Fruit fly (Drosophila melanogaster) whole organism, embryonic: ENCODE data around the gene Upf2.
A peak's percentile ranks its signal among the peaks of the same experiment; 100 is the strongest.

Experiments used
- Asciz ChIP-seq: fragments of 200-800 bp; sonication (Bioruptor generic); optimal IDR thresholded peaks from 2 replicates; lab custom pipeline; 2017; ENCODE audit warnings: missing biosample characterization, mild to moderate bottlenecking, missing genetic modification characterization, missing genetic modification reagents
- CG10543 ChIP-seq: fragments of 200-800 bp; sonication (Bioruptor generic); optimal IDR thresholded peaks from 3 replicates; lab custom pipeline; 2017; ENCODE audit warnings: missing biosample characterization, mild to moderate bottlenecking, missing genetic modification characterization, moderate library complexity
- CG10565 ChIP-seq: fragments of 200-800 bp; sonication (Bioruptor generic); optimal IDR thresholded peaks from 3 replicates; lab custom pipeline; 2016; ENCODE audit warnings: missing biosample characterization, mild to moderate bottlenecking, missing genetic modification characterization
- CG12219 ChIP-seq: fragments of 200-800 bp; sonication (Bioruptor generic); optimal IDR thresholded peaks from 3 replicates; lab custom pipeline; 2018; ENCODE audit warnings: missing biosample characterization, mild to moderate bottlenecking, missing genetic modification characterization
- CG14014 ChIP-seq: fragments of 200-800 bp; sonication (Bioruptor generic); IDR thresholded peaks from 2 replicates; pipeline ENCODE4 v1.3.6; 2022; ENCODE audit warnings: missing biosample characterization, missing genetic modification characterization
- CG15514 ChIP-seq: fragments of 200-800 bp; sonication (Bioruptor generic); optimal IDR thresholded peaks from 3 replicates; lab custom pipeline; 2017; ENCODE audit warnings: missing biosample characterization, missing genetic modification characterization, mild to moderate bottlenecking, moderate library complexity, missing genetic modification reagents
- CG15601 ChIP-seq: fragments of 200-800 bp; sonication (Bioruptor generic); optimal IDR thresholded peaks from 3 replicates; lab custom pipeline; 2019; ENCODE audit warnings: missing biosample characterization, mild to moderate bottlenecking, missing genetic modification characterization, moderate library complexity
- CG16779 ChIP-seq: fragments of 200-800 bp; sonication (Bioruptor generic); IDR thresholded peaks from 2 replicates; pipeline ENCODE4 v1.3.6; 2022; ENCODE audit warnings: missing biosample characterization, missing genetic modification characterization
- CG17361 ChIP-seq: fragments of 200-800 bp; sonication (Bioruptor generic); IDR thresholded peaks from 3 replicates; pipeline ENCODE4 v1.3.6; 2022; ENCODE audit warnings: missing biosample characterization, missing genetic modification characterization
- CG2116 ChIP-seq: fragments of 200-800 bp; sonication (Bioruptor generic); optimal IDR thresholded peaks from 3 replicates; lab custom pipeline; 2018; ENCODE audit warnings: missing biosample characterization, mild to moderate bottlenecking, missing genetic modification characterization
- CG2199 ChIP-seq: fragments of 200-800 bp; sonication (Bioruptor generic); IDR thresholded peaks from 3 replicates; pipeline ENCODE4 v1.3.6; 2022; ENCODE audit warnings: missing biosample characterization, missing genetic modification characterization
- CG30403 ChIP-seq: fragments of 200-800 bp; sonication (Bioruptor generic); optimal IDR thresholded peaks from 3 replicates; lab custom pipeline; 2016; ENCODE audit warnings: missing biosample characterization, missing genetic modification characterization
- CG3065 ChIP-seq: fragments of 200-800 bp; sonication (Bioruptor generic); optimal IDR thresholded peaks from 2 replicates; lab custom pipeline; 2016; ENCODE audit warnings: missing biosample characterization, missing genetic modification characterization
- CG3281 ChIP-seq: fragments of 200-800 bp; sonication (Bioruptor generic); optimal IDR thresholded peaks from 3 replicates; lab custom pipeline; 2017; ENCODE audit warnings: missing biosample characterization, mild to moderate bottlenecking, missing genetic modification characterization
- CG43689 ChIP-seq: fragments of 200-800 bp; sonication (Bioruptor generic); IDR thresholded peaks from 2 replicates; pipeline ENCODE4 v1.3.6; 2022; ENCODE audit warnings: missing biosample characterization, missing genetic modification characterization
- D19B ChIP-seq: fragments of 200-800 bp; sonication (Bioruptor generic); optimal IDR thresholded peaks from 2 replicates; lab custom pipeline; 2017; ENCODE audit warnings: missing biosample characterization, mild to moderate bottlenecking, missing genetic modification characterization
- Doc3 ChIP-seq: fragments of 200-800 bp; sonication (Bioruptor generic); IDR thresholded peaks from 3 replicates; pipeline ENCODE4 v1.3.6; 2022; ENCODE audit warnings: missing biosample characterization, missing genetic modification characterization; ENCODE audit not compliant: partially characterized antibody
- Dref ChIP-seq: fragments of 200-800 bp; sonication (Bioruptor generic); IDR thresholded peaks from 2 replicates; pipeline ENCODE4 v1.3.6; 2022; ENCODE audit warnings: missing biosample characterization, missing genetic modification characterization
- E2f2 ChIP-seq: fragments of 200-800 bp; sonication (Bioruptor generic); IDR thresholded peaks from 2 replicates; pipeline ENCODE4 v1.3.6; 2022; ENCODE audit warnings: missing biosample characterization, missing genetic modification characterization
- Ets97D ChIP-seq: fragments of 200-800 bp; sonication (Bioruptor generic); optimal IDR thresholded peaks from 3 replicates; lab custom pipeline; 2016; ENCODE audit warnings: missing biosample characterization, missing genetic modification characterization
- GATAe ChIP-seq: fragments of 200-800 bp; sonication (Bioruptor generic); conservative IDR thresholded peaks from 2 replicates; pipeline ENCODE4 v1.3.6; 2022; ENCODE audit warnings: missing biosample characterization, missing genetic modification characterization
- H15 ChIP-seq: fragments of 200-800 bp; sonication (Bioruptor generic); IDR thresholded peaks from 3 replicates; pipeline ENCODE4 v1.3.6; 2022; ENCODE audit warnings: missing biosample characterization, missing genetic modification characterization
- HLH54F ChIP-seq: fragments of 200-800 bp; sonication (Bioruptor generic); optimal IDR thresholded peaks from 3 replicates; lab custom pipeline; 2016; ENCODE audit warnings: missing biosample characterization, missing genetic modification characterization
- Hr78 ChIP-seq, 2 experiments: fragments of 200-800 bp in 1 of 2; fragments of >200 bp in 1 of 2; sonication (Bioruptor generic) in 1 of 2; optimal IDR thresholded peaks; 2 replicates each; lab custom pipeline; 2017 to 2019; ENCODE audit warnings: missing biosample characterization in 2 of 2, missing genetic modification characterization in 2 of 2, mild to moderate bottlenecking in 1 of 2, moderate library complexity in 1 of 2
- Med ChIP-seq: fragments of 200-800 bp; sonication (Bioruptor generic); peaks from one replicate; lab custom pipeline; 2016; ENCODE audit warnings: missing biosample characterization, missing genetic modification characterization, mild to moderate bottlenecking, inconsistent platforms, moderate library complexity
- Myb ChIP-seq: fragments of 200-800 bp; sonication (Bioruptor generic); optimal IDR thresholded peaks from 2 replicates; lab custom pipeline; 2016; ENCODE audit warnings: missing biosample characterization, missing genetic modification characterization
- Neu2 ChIP-seq: fragments of 200-800 bp; sonication (Bioruptor generic); optimal IDR thresholded peaks from 3 replicates; lab custom pipeline; 2016; ENCODE audit warnings: missing biosample characterization, missing genetic modification characterization, borderline replicate concordance
- Nf-YA ChIP-seq: fragments of 200-800 bp; sonication (Bioruptor generic); IDR thresholded peaks from 2 replicates; pipeline ENCODE4 v1.3.6; 2022; ENCODE audit warnings: missing biosample characterization, missing genetic modification characterization
- Sry-β ChIP-seq: fragments of 200-800 bp; sonication (Bioruptor generic); optimal IDR thresholded peaks from 2 replicates; lab custom pipeline; 2018; ENCODE audit warnings: missing biosample characterization, mild to moderate bottlenecking, missing genetic modification characterization, moderate library complexity
- aop ChIP-seq: fragments of 200-800 bp; sonication (Bioruptor generic); IDR thresholded peaks from 2 replicates; pipeline ENCODE4 v1.3.6; 2022; ENCODE audit warnings: missing biosample characterization, missing genetic modification characterization
- ase ChIP-seq: fragments of 200-800 bp; sonication (Bioruptor generic); IDR thresholded peaks from 3 replicates; pipeline ENCODE4 v1.3.6; 2022; ENCODE audit warnings: missing biosample characterization, missing genetic modification characterization
- bsh ChIP-seq, 2 experiments: fragments of 200-800 bp; sonication (Bioruptor generic); optimal IDR thresholded peaks; 2 replicates each; lab custom pipeline; 2017 to 2018; ENCODE audit warnings: mild to moderate bottlenecking in 2 of 2, missing biosample characterization in 2 of 2, missing genetic modification characterization in 2 of 2, moderate library complexity in 1 of 2
- chinmo ChIP-seq: fragments of 200-800 bp; sonication (Bioruptor generic); IDR thresholded peaks from 4 replicates; pipeline ENCODE4 v1.3.6; 2022; ENCODE audit warnings: missing biosample characterization, missing genetic modification characterization; ENCODE audit not compliant: partially characterized antibody
- crc ChIP-seq: fragments of 200-800 bp; sonication (Bioruptor generic); optimal IDR thresholded peaks from 2 replicates; lab custom pipeline; 2016; ENCODE audit warnings: missing biosample characterization, missing genetic modification characterization
- dmrt11E ChIP-seq: fragments of 200-800 bp; sonication (Bioruptor generic); optimal IDR thresholded peaks from 3 replicates; lab custom pipeline; 2018; ENCODE audit warnings: missing biosample characterization, mild to moderate bottlenecking, missing genetic modification characterization, moderate library complexity
- ftz-f1 ChIP-seq: fragments of 200-800 bp; sonication (Bioruptor generic); optimal IDR thresholded peaks from 2 replicates; lab custom pipeline; 2016; ENCODE audit warnings: missing biosample characterization, missing genetic modification characterization
- gsb ChIP-seq: fragments of 200-800 bp; sonication (Bioruptor generic); IDR thresholded peaks from 2 replicates; pipeline ENCODE4 v1.3.6; 2022; ENCODE audit warnings: missing biosample characterization, missing genetic modification characterization
- hkb ChIP-seq, 2 experiments: fragments of 200-800 bp in 1 of 2; fragments of >200 bp in 1 of 2; sonication (Bioruptor generic) in 1 of 2; IDR thresholded peaks in 1 of 2; optimal IDR thresholded peaks in 1 of 2; 2 replicates each; pipeline versions ENCODE4 v1.3.6 to Lab custom; 2017 to 2022; ENCODE audit warnings: missing biosample characterization in 1 of 2, missing genetic modification characterization in 1 of 2
- oc ChIP-seq: fragments of 200-800 bp; sonication (Bioruptor generic); optimal IDR thresholded peaks from 2 replicates; lab custom pipeline; 2018; ENCODE audit warnings: missing biosample characterization, mild to moderate bottlenecking, missing genetic modification characterization, moderate library complexity
- pan ChIP-seq, 4 experiments: fragments of >200 bp in 3 of 4; fragments of 200-800 bp in 1 of 4; sonication (Bioruptor generic) in 1 of 4; optimal IDR thresholded peaks in 3 of 4; IDR thresholded peaks in 1 of 4; 2 replicates each; pipeline versions ENCODE4 v1.3.6 to Lab custom; 2017 to 2022; ENCODE audit warnings: missing biosample characterization in 2 of 4, missing genetic modification characterization in 2 of 4, mixed read lengths in 1 of 4
- pita ChIP-seq: fragments of 200-800 bp; sonication (Bioruptor generic); optimal IDR thresholded peaks from 2 replicates; lab custom pipeline; 2017; ENCODE audit warnings: missing biosample characterization, mild to moderate bottlenecking, missing genetic modification characterization
- repo ChIP-seq: fragments of 200-800 bp; sonication (Bioruptor generic); optimal IDR thresholded peaks from 2 replicates; lab custom pipeline; 2016; ENCODE audit warnings: missing biosample characterization, missing genetic modification characterization
- shn ChIP-seq: fragments of 200-800 bp; sonication (Bioruptor generic); optimal IDR thresholded peaks from 3 replicates; lab custom pipeline; 2016; ENCODE audit warnings: missing biosample characterization, missing genetic modification characterization
- slou ChIP-seq: fragments of 200-800 bp; sonication (Bioruptor generic); optimal IDR thresholded peaks from 3 replicates; lab custom pipeline; 2016; ENCODE audit warnings: missing biosample characterization, missing genetic modification characterization
- stwl ChIP-seq: fragments of 200-800 bp; sonication (Bioruptor generic); optimal IDR thresholded peaks from 3 replicates; lab custom pipeline; 2018; ENCODE audit warnings: missing biosample characterization, mild to moderate bottlenecking, missing genetic modification characterization, moderate library complexity
- tio ChIP-seq: fragments of 200-800 bp; sonication (Bioruptor generic); optimal IDR thresholded peaks from 2 replicates; lab custom pipeline; 2017; ENCODE audit warnings: missing biosample characterization, missing genetic modification characterization, inconsistent platforms
- usp ChIP-seq: fragments of >200 bp; optimal IDR thresholded peaks from 2 replicates; lab custom pipeline; 2017; ENCODE audit warnings: missing biosample characterization, missing genetic modification characterization
- vnd ChIP-seq: fragments of 200-800 bp; sonication (Bioruptor generic); IDR thresholded peaks from 3 replicates; pipeline ENCODE4 v1.3.6; 2022; ENCODE audit warnings: missing biosample characterization, missing genetic modification characterization; ENCODE audit not compliant: partially characterized antibody
- zf30C ChIP-seq: fragments of 200-800 bp; sonication (Bioruptor generic); optimal IDR thresholded peaks from 3 replicates; lab custom pipeline; 2018; ENCODE audit warnings: missing biosample characterization, mild to moderate bottlenecking, missing genetic modification characterization

Gene Upf2

DNA sequence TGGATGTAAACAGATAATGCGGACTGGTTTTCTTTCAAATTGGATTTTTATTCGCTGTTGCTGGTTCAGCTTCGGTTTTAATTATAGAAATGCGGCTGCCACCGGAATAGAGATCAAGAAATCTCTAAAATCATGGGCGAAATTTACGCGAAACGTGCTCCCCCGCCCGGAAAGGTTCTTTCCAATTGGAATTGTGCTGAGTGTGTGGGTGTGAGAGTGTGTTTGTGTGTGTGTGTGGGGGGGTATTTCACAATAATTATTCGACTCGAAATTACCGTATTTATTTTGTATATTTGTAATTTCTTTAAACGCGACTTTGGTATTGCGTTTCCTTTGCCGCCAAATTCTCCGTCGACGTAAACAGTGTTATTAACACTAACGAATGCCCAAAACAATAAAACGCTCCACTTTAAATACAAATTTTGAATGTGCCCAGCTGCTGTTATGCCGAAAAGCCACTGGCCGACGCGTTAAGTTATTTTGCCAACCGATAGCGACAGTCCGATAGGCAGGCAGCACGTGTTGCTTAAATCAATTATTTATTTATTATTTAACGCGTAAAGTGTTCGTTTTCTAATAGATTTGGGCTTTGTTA, 40.5 kb upstream of the Upf2 start, which contains the start of gene Gclc (continued):
- TF ChIP-seq CG43689 = no peak
- TF ChIP-seq dmrt11E (tag; lab: Kevin White, UChicago) = no peak
- peak; percentile 18 for TF ChIP-seq Myb (GFP tag; lab: Kevin White, UChicago)
- TF ChIP-seq Neu2 (GFP tag; lab: Kevin White, UChicago) = no peak
- no peak for TF ChIP-seq Asciz (GFP tag; lab: Kevin White, UChicago)
- no peak for TF ChIP-seq tio (GFP tag; lab: Kevin White, UChicago)
- no peak for TF ChIP-seq crc (GFP tag; lab: Kevin White, UChicago)
- TF ChIP-seq Nf-YA (GFP tag; lab: Robert Waterston, UW) = no peak
- no peak for TF ChIP-seq oc
- TF ChIP-seq shn = no peak
- TF ChIP-seq HLH54F (GFP tag; lab: Kevin White, UChicago) = no peak
- TF ChIP-seq Med = peak; percentile 81
- no peak for TF ChIP-seq ftz-f1
- TF ChIP-seq aop = no peak
- TF ChIP-seq CG2199 (GFP tag; lab: Robert Waterston, UW) = no peak
- TF ChIP-seq CG2116 (GFP tag; lab: Kevin White, UChicago) = peak; percentile 79
- no peak for TF ChIP-seq Hr78 (GFP tag; optimal IDR thresholded peaks at IDR 0.05; lab: Kevin White, UChicago)
- TF ChIP-seq stwl = peak; percentile 86
- TF ChIP-seq pan (optimal IDR thresholded peaks at IDR 0.05; lab: Kevin White, UChicago) = no peak
- TF ChIP-seq pan (GFP tag; optimal IDR thresholded peaks at IDR 0.05 in 1 of 2, IDR thresholded peaks at IDR 0.05 in 1 of 2) = no peak
- TF ChIP-seq Doc3 (GFP tag; lab: Robert Waterston, UW) = 0 out of 3 replicates have a peak, but pooled peaks have one; percentile 35
- no peak for TF ChIP-seq CG14014 (GFP tag; lab: Robert Waterston, UW)
- TF ChIP-seq slou (GFP tag; lab: Kevin White, UChicago) = no peak
- TF ChIP-seq GATAe (GFP tag; lab: Robert Waterston, UW) = no peak
- no peak for TF ChIP-seq CG3065 (GFP tag; lab: Kevin White, UChicago)
- peak; percentile 11 for TF ChIP-seq CG3281
- no peak for TF ChIP-seq Sry-β (GFP tag; lab: Kevin White, UChicago)
- no peak for TF ChIP-seq vnd (GFP tag; lab: Robert Waterston, UW)
- no peak for TF ChIP-seq CG15601 (tag; lab: Kevin White, UChicago)
- TF ChIP-seq Ets97D (GFP tag; lab: Kevin White, UChicago) = peak; percentile 36
- TF ChIP-seq bsh (GFP tag; optimal IDR thresholded peaks at IDR 0.05; lab: Kevin White, UChicago) = no peak
- TF ChIP-seq zf30C (GFP tag; lab: Kevin White, UChicago) = no peak
- TF ChIP-seq E2f2 (GFP tag; lab: Robert Waterston, UW) = peak; percentile 50
- TF ChIP-seq CG16779 (GFP tag; lab: Robert Waterston, UW) = no peak
- no peak for TF ChIP-seq CG30403
- peak; percentile 3 for TF ChIP-seq D19B
- no peak for TF ChIP-seq ase (GFP tag; lab: Robert Waterston, UW)
- TF ChIP-seq CG15514 (GFP tag; lab: Kevin White, UChicago) = peak; percentile 39
- peak; percentile 60 for TF ChIP-seq Dref (GFP tag; lab: Robert Waterston, UW)
- no peak for TF ChIP-seq hkb (optimal IDR thresholded peaks at IDR 0.05; lab: Kevin White, UChicago)
- no peak for TF ChIP-seq hkb (GFP tag; IDR thresholded peaks at IDR 0.05; lab: Robert Waterston, UW)
- no peak for TF ChIP-seq usp
- TF ChIP-seq gsb (GFP tag; lab: Robert Waterston, UW) = no peak
- no peak for TF ChIP-seq CG10543 (GFP tag; lab: Kevin White, UChicago)
- TF ChIP-seq chinmo (GFP tag; lab: Robert Waterston, UW) = 0 out of 4 replicates have a peak, but pooled peaks have one; percentile 22
- TF ChIP-seq CG12219 = no peak
- TF ChIP-seq CG10565 (GFP tag; lab: Kevin White, UChicago) = no peak
- no peak for TF ChIP-seq H15 (GFP tag; lab: Robert Waterston, UW)
- no peak for TF ChIP-seq CG17361 (GFP tag; lab: Robert Waterston, UW)
- TF ChIP-seq repo (GFP tag; lab: Kevin White, UChicago) = no peak
- no peak for TF ChIP-seq pita (GFP tag; lab: Kevin White, UChicago)
